Worm (Caenorhabditis elegans) whole organism, late embryonic: ENCODE results near the gene cpi-2.

Source experiments
- C38D4.7 ChIP-seq: fragments of 200-800 bp; sonication (Bioruptor generic); optimal IDR thresholded peaks from 2 replicates; lab custom pipeline; 2018; ENCODE audit warnings: mild to moderate bottlenecking, missing genetic modification characterization, moderate library complexity, missing compliant biosample characterization
- F13H6.1 ChIP-seq: sonication (generic microtip); optimal IDR thresholded peaks from 2 replicates; lab custom pipeline; 2016; ENCODE audit warnings: missing genetic modification characterization, missing compliant biosample characterization
- K02D7.2 ChIP-seq: sonication (generic microtip); optimal IDR thresholded peaks from 2 replicates; lab custom pipeline; 2017; ENCODE audit warnings: mild to moderate bottlenecking, missing genetic modification characterization, missing compliant biosample characterization
- K09A11.1 ChIP-seq: sonication (generic microtip); optimal IDR thresholded peaks from 2 replicates; lab custom pipeline; 2017; ENCODE audit warnings: antibody characterized with exemption, mild to moderate bottlenecking, missing genetic modification characterization, missing compliant biosample characterization; ENCODE audit not compliant: insufficient read depth
- T23F11.4 ChIP-seq: fragments of 200-800 bp; sonication (Bioruptor generic); optimal IDR thresholded peaks from 2 replicates; lab custom pipeline; 2018; ENCODE audit warnings: mild to moderate bottlenecking, missing genetic modification characterization, missing compliant biosample characterization
- Y22D7AL.16 ChIP-seq: sonication (generic microtip); optimal IDR thresholded peaks from 2 replicates; lab custom pipeline; 2016; ENCODE audit warnings: missing genetic modification characterization, missing compliant biosample characterization
- ama-1 ChIP-seq: fragments of 150-350 bp; optimal IDR thresholded peaks from 2 replicates; lab custom pipeline; 2014
- ceh-18 ChIP-seq: sonication (generic microtip); optimal IDR thresholded peaks from 2 replicates; lab custom pipeline; 2016; ENCODE audit warnings: missing genetic modification characterization, missing compliant biosample characterization
- ceh-19 ChIP-seq: fragments of 200-800 bp; sonication (Bioruptor generic); optimal IDR thresholded peaks from 2 replicates; lab custom pipeline; 2018; ENCODE audit warnings: mild to moderate bottlenecking, missing genetic modification characterization, missing compliant biosample characterization
- ceh-2 ChIP-seq: sonication (generic microtip); optimal IDR thresholded peaks from 2 replicates; lab custom pipeline; 2016; ENCODE audit warnings: missing genotype, missing genetic modification characterization, missing compliant biosample characterization
- ceh-22 ChIP-seq: sonication (generic microtip); optimal IDR thresholded peaks from 2 replicates; lab custom pipeline; 2017; ENCODE audit warnings: missing biosample characterization, missing genetic modification characterization
- ceh-30 ChIP-seq: fragments of 150-350 bp; optimal IDR thresholded peaks from 2 replicates; lab custom pipeline; 2014; ENCODE audit warnings: missing biosample characterization, missing genetic modification characterization
- ceh-31 ChIP-seq: sonication (generic microtip); optimal IDR thresholded peaks from 2 replicates; lab custom pipeline; 2016; ENCODE audit warnings: missing genetic modification characterization, missing compliant biosample characterization
- ceh-45 ChIP-seq: fragments of 200-800 bp; sonication (Bioruptor generic); IDR thresholded peaks from 2 replicates; pipeline ENCODE4 v1.3.6; 2022; ENCODE audit warnings: missing genetic modification reagents, missing genetic modification characterization, missing compliant biosample characterization
- ceh-48 ChIP-seq: sonication (generic microtip); optimal IDR thresholded peaks from 2 replicates; lab custom pipeline; 2016; ENCODE audit warnings: missing genetic modification characterization, inconsistent platforms, missing compliant biosample characterization
- ceh-6 ChIP-seq: fragments of 200-800 bp; sonication (Bioruptor generic); optimal IDR thresholded peaks from 2 replicates; lab custom pipeline; 2018; ENCODE audit warnings: mild to moderate bottlenecking, missing genetic modification characterization, missing compliant biosample characterization
- ceh-9 ChIP-seq: sonication (generic microtip); optimal IDR thresholded peaks from 2 replicates; lab custom pipeline; 2016; ENCODE audit warnings: mild to moderate bottlenecking, missing genetic modification characterization, inconsistent platforms, missing compliant biosample characterization
- dmd-4 ChIP-seq: sonication (generic microtip); optimal IDR thresholded peaks from 2 replicates; lab custom pipeline; 2016; ENCODE audit warnings: borderline replicate concordance, missing genetic modification characterization, missing compliant biosample characterization
- dve-1 ChIP-seq: sonication (generic microtip); optimal IDR thresholded peaks from 2 replicates; lab custom pipeline; 2017; ENCODE audit warnings: antibody characterized with exemption, mild to moderate bottlenecking, missing genetic modification characterization, missing compliant biosample characterization
- elt-2 ChIP-seq: sonication (generic microtip); optimal IDR thresholded peaks from 2 replicates; lab custom pipeline; 2016; ENCODE audit warnings: missing genetic modification reagents, missing genetic modification characterization, missing compliant biosample characterization
- ets-4 ChIP-seq: sonication (generic microtip); optimal IDR thresholded peaks from 2 replicates; lab custom pipeline; 2016; ENCODE audit warnings: missing genetic modification characterization, missing compliant biosample characterization
- eyg-1 ChIP-seq: sonication (generic microtip); optimal IDR thresholded peaks from 2 replicates; lab custom pipeline; 2016; ENCODE audit warnings: missing genotype, missing genetic modification characterization, missing compliant biosample characterization
- fkh-10 ChIP-seq: fragments of 150-350 bp; optimal IDR thresholded peaks from 2 replicates; lab custom pipeline; 2014; ENCODE audit warnings: missing biosample characterization, missing genetic modification reagents, missing genetic modification characterization
- fkh-6 ChIP-seq: sonication (generic microtip); optimal IDR thresholded peaks from 2 replicates; lab custom pipeline; 2016; ENCODE audit warnings: missing genetic modification characterization, missing compliant biosample characterization
- hlh-13 ChIP-seq: fragments of 200-800 bp; sonication (Bioruptor generic); optimal IDR thresholded peaks from 2 replicates; lab custom pipeline; 2018; ENCODE audit warnings: mild to moderate bottlenecking, missing genetic modification characterization, missing compliant biosample characterization
- hlh-15 ChIP-seq: sonication (generic microtip); optimal IDR thresholded peaks from 2 replicates; lab custom pipeline; 2016; ENCODE audit warnings: missing genetic modification characterization, missing compliant biosample characterization
- hlh-30 ChIP-seq: sonication (generic microtip); optimal IDR thresholded peaks from 2 replicates; lab custom pipeline; 2017; ENCODE audit warnings: antibody characterized with exemption, missing genetic modification characterization, missing compliant biosample characterization; ENCODE audit not compliant: insufficient read depth
- hlh-8 ChIP-seq: sonication (generic microtip); optimal IDR thresholded peaks from 2 replicates; lab custom pipeline; 2016; ENCODE audit warnings: missing genotype, missing genetic modification characterization, missing compliant biosample characterization
- lim-6 ChIP-seq: sonication (generic microtip); optimal IDR thresholded peaks from 2 replicates; lab custom pipeline; 2016; ENCODE audit warnings: missing genetic modification characterization, missing compliant biosample characterization
- lin-11 ChIP-seq: fragments of 200-800 bp; sonication (Bioruptor generic); optimal IDR thresholded peaks from 2 replicates; lab custom pipeline; 2018; ENCODE audit warnings: mild to moderate bottlenecking, missing genetic modification characterization, missing compliant biosample characterization
- madf-2 ChIP-seq: sonication (generic microtip); optimal IDR thresholded peaks from 2 replicates; lab custom pipeline; 2017; ENCODE audit warnings: missing genetic modification characterization, missing compliant biosample characterization
- mec-3 ChIP-seq: sonication (generic microtip); optimal IDR thresholded peaks from 2 replicates; lab custom pipeline; 2016; ENCODE audit warnings: borderline replicate concordance, missing genetic modification characterization, missing compliant biosample characterization
- nfya-1 ChIP-seq: sonication (generic microtip); optimal IDR thresholded peaks from 2 replicates; lab custom pipeline; 2017; ENCODE audit warnings: missing genetic modification characterization, mild to moderate bottlenecking, missing compliant biosample characterization, antibody characterized with exemption, moderate library complexity
- nhr-232 ChIP-seq: sonication (generic microtip); optimal IDR thresholded peaks from 2 replicates; lab custom pipeline; 2016; ENCODE audit warnings: missing genetic modification characterization, missing compliant biosample characterization
- odd-2 ChIP-seq: sonication (generic microtip); optimal IDR thresholded peaks from 2 replicates; lab custom pipeline; 2017; ENCODE audit warnings: antibody characterized with exemption, mild to moderate bottlenecking, missing genetic modification characterization, missing compliant biosample characterization
- pag-3 ChIP-seq: sonication (generic microtip); optimal IDR thresholded peaks from 2 replicates; lab custom pipeline; 2016; ENCODE audit warnings: missing compliant biosample characterization, missing genetic modification characterization, borderline replicate concordance
- pax-1 ChIP-seq: fragments of 150-350 bp; optimal IDR thresholded peaks from 2 replicates; lab custom pipeline; 2014; ENCODE audit warnings: missing biosample characterization, missing genetic modification characterization
- pha-2 ChIP-seq: sonication (generic microtip); optimal IDR thresholded peaks from 2 replicates; lab custom pipeline; 2017; ENCODE audit warnings: mild to moderate bottlenecking, missing genetic modification characterization, missing compliant biosample characterization
- pha-4 ChIP-seq: fragments of 150-350 bp; optimal IDR thresholded peaks from 2 replicates; lab custom pipeline; 2018; ENCODE audit warnings: missing biosample characterization, missing genetic modification reagents, missing genetic modification characterization
- pqm-1 ChIP-seq: sonication (generic microtip); optimal IDR thresholded peaks from 2 replicates; lab custom pipeline; 2016; ENCODE audit warnings: missing genetic modification characterization, missing compliant biosample characterization
- pros-1 ChIP-seq: fragments of 150-350 bp; optimal IDR thresholded peaks from 2 replicates; lab custom pipeline; 2014; ENCODE audit warnings: missing biosample characterization, missing genetic modification reagents, missing genetic modification characterization
- ref-2 ChIP-seq: sonication (generic microtip); optimal IDR thresholded peaks from 2 replicates; lab custom pipeline; 2016; ENCODE audit warnings: missing genetic modification characterization, missing compliant biosample characterization
- rnt-1 ChIP-seq: sonication (generic microtip); optimal IDR thresholded peaks from 2 replicates; lab custom pipeline; 2016; ENCODE audit warnings: missing genetic modification characterization, missing compliant biosample characterization
- sox-2 ChIP-seq: fragments of 200-800 bp; sonication (Bioruptor generic); IDR thresholded peaks from 2 replicates; pipeline ENCODE4 v1.3.6; 2022; ENCODE audit warnings: missing genetic modification reagents, missing genetic modification characterization, missing compliant biosample characterization
- sox-4 ChIP-seq: sonication (generic microtip); optimal IDR thresholded peaks from 2 replicates; lab custom pipeline; 2017; ENCODE audit warnings: mild to moderate bottlenecking, missing genetic modification characterization, inconsistent platforms, missing compliant biosample characterization
- syd-9 ChIP-seq: sonication (generic microtip); optimal IDR thresholded peaks from 2 replicates; lab custom pipeline; 2016; ENCODE audit warnings: mild to moderate bottlenecking, missing genetic modification characterization, moderate library complexity, missing compliant biosample characterization
- tbx-2 ChIP-seq: sonication (generic microtip); optimal IDR thresholded peaks from 2 replicates; lab custom pipeline; 2016; ENCODE audit warnings: missing genetic modification characterization, missing compliant biosample characterization
- ttx-3 ChIP-seq: sonication (generic microtip); optimal IDR thresholded peaks from 2 replicates; lab custom pipeline; 2016; ENCODE audit warnings: missing genetic modification reagents, missing genetic modification characterization, missing compliant biosample characterization
- unc-3 ChIP-seq, 2 experiments: fragments of 200-800 bp in 1 of 2; sonication (Bioruptor generic) in 1 of 2; sonication (generic microtip) in 1 of 2; conservative IDR thresholded peaks in 1 of 2; optimal IDR thresholded peaks in 1 of 2; 2 replicates each; pipeline versions ENCODE4 v1.3.6 to Lab custom; 2016 to 2022; ENCODE audit warnings: missing compliant biosample characterization in 2 of 2, missing genetic modification characterization in 2 of 2, missing genetic modification reagents in 1 of 2
- unc-42 ChIP-seq: sonication (generic microtip); optimal IDR thresholded peaks from 2 replicates; lab custom pipeline; 2016; ENCODE audit warnings: missing genotype, missing genetic modification characterization, missing compliant biosample characterization
- unc-55 ChIP-seq: sonication (generic microtip); optimal IDR thresholded peaks from 2 replicates; lab custom pipeline; 2017; ENCODE audit warnings: missing biosample characterization, missing genetic modification reagents, missing genetic modification characterization
- unc-86 ChIP-seq: sonication (generic microtip); optimal IDR thresholded peaks from 2 replicates; lab custom pipeline; 2016; ENCODE audit warnings: missing genetic modification characterization, missing compliant biosample characterization
- zip-5 ChIP-seq: sonication (generic microtip); optimal IDR thresholded peaks from 2 replicates; lab custom pipeline; 2016; ENCODE audit warnings: missing genetic modification characterization, missing compliant biosample characterization

Gene cpi-2

ce11 chrV:6000368-6000802 is 43.5 kb upstream of the cpi-2 start:
- TF ChIP-seq unc-42 (tag; lab: Kevin White, UChicago) (peak; percentile 40), sox-2 (GFP tag; lab: Robert Waterston, UW) (no peak), hlh-30 (tag; lab: Kevin White, UChicago) (peak; percentile 80), syd-9 (no peak), nhr-232 (no peak), elt-2 (tag; lab: Kevin White, UChicago) (peak; percentile 41), rnt-1 (tag; lab: Kevin White, UChicago) (peak; percentile 39), ceh-22 (tag; lab: Kevin White, UChicago) (no peak), zip-5 (no peak), ceh-48 (tag; lab: Kevin White, UChicago) (no peak), ceh-18 (tag; lab: Kevin White, UChicago) (peak; percentile 85), ets-4 (tag; lab: Kevin White, UChicago) (peak; percentile 55), ceh-31 (tag; lab: Kevin White, UChicago) (peak; percentile 83), odd-2 (no peak), ceh-45 (GFP tag; lab: Robert Waterston, UW) (no peak), pha-2 (tag; lab: Kevin White, UChicago) (no peak), lim-6 (tag; lab: Kevin White, UChicago) (no peak), hlh-13 (GFP tag; lab: Kevin White, UChicago) (no peak), T23F11.4 (no peak), mec-3 (tag; lab: Kevin White, UChicago) (no peak), pha-4 (no peak), dve-1 (tag; lab: Kevin White, UChicago) (peak; percentile 69), pqm-1 (tag; lab: Kevin White, UChicago) (peak; percentile 50), tbx-2 (tag; lab: Kevin White, UChicago) (peak; percentile 70), C38D4.7 (no peak), nfya-1 (peak; percentile 72), ceh-6 (no peak), hlh-8 (tag; lab: Kevin White, UChicago) (no peak), fkh-10 (GFP tag; lab: Kevin White, UChicago) (no peak), K09A11.1 (no peak), ceh-19 (GFP tag; lab: Kevin White, UChicago) (peak; percentile 65), unc-55 (GFP tag; lab: Kevin White, UChicago) (peak; percentile 57), hlh-15 (tag; lab: Kevin White, UChicago) (no peak), dmd-4 (tag; lab: Kevin White, UChicago) (no peak), pax-1 (tag; lab: Kevin White, UChicago) (peak; percentile 13), unc-3 (GFP tag; conservative IDR thresholded peaks at IDR 0.05; lab: Robert Waterston, UW) (no peak), unc-3 (tag; optimal IDR thresholded peaks at IDR 0.05; lab: Kevin White, UChicago) (no peak), ceh-30 (tag; lab: Kevin White, UChicago) (no peak), pros-1 (tag; lab: Kevin White, UChicago) (no peak), K02D7.2 (tag; lab: Kevin White, UChicago) (no peak), F13H6.1 (tag; lab: Kevin White, UChicago) (peak; percentile 73), pag-3 (tag; lab: Kevin White, UChicago) (no peak), sox-4 (tag; lab: Kevin White, UChicago) (no peak), unc-86 (tag; lab: Kevin White, UChicago) (no peak), lin-11 (tag; lab: Kevin White, UChicago) (no peak), ttx-3 (tag; lab: Kevin White, UChicago) (no peak), Y22D7AL.16 (no peak), ceh-9 (no peak), ama-1 (lab: Kevin White, UChicago) (no peak), eyg-1 (no peak), ceh-2 (tag; lab: Kevin White, UChicago) (peak; percentile 5), madf-2 (tag; lab: Kevin White, UChicago) (no peak), ref-2 (peak; percentile 25), fkh-6 (tag; lab: Kevin White, UChicago) (no peak)
